Worm (Caenorhabditis elegans): ENCODE measurements around the gene nol-56.

nol-56 gene

DNA sequence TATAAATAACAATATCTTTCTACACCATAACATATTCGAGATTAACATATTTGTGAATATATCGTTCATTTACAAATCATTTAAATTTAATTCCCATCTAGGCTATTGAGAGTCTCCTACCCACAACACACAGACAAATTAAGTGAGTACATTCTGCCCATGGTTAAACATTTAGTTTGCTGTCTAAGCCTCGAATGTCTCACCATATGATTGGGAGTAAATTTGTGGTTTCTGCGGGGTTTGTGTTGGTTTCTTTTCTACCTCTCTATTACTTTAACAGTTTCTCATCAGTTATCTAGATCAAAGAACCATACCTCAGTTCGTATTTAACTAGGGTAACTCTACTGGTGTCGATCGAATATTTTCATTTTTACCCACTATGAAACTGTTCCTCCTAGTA lies 45.7 kb upstream of the nol-56 start, which contains the start of gene ugt-2:
Gene ugt-2, plus strand, starts transcription at position 371 of the 400 bp plus-strand sequence.
- no peak for TF ChIP-seq aly-2 (tag; optimal IDR thresholded peaks at IDR 0.05)
- peak in 1 of 6 experiments; percentile 0 for TF ChIP-seq elt-3 (tag; optimal IDR thresholded peaks at IDR 0.05)
- no peak for TF ChIP-seq grh-1 (GFP tag; IDR thresholded peaks at IDR 0.05)
- no peak for TF ChIP-seq ztf-11 (tag; optimal IDR thresholded peaks at IDR 0.05)
- no peak for TF ChIP-seq efl-1 (optimal IDR thresholded peaks at IDR 0.05)
- TF ChIP-seq efl-1 (GFP tag; optimal IDR thresholded peaks at IDR 0.05 in 1 of 2) = no peak
- peak; percentile 46 for TF ChIP-seq elt-2 (tag; optimal IDR thresholded peaks at IDR 0.05)
- TF ChIP-seq hlh-4 (tag; optimal IDR thresholded peaks at IDR 0.05) = no peak
- TF ChIP-seq C34B4.2 (tag; optimal IDR thresholded peaks at IDR 0.05) = no peak
- peak; percentile 22 for TF ChIP-seq lin-14 (GFP tag; optimal IDR thresholded peaks at IDR 0.05)
- no peak for TF ChIP-seq snu-23 (GFP tag; optimal IDR thresholded peaks at IDR 0.05)
- TF ChIP-seq lin-35 (GFP tag; optimal IDR thresholded peaks at IDR 0.05) = peak in 1 of 2 experiments; percentile 37
- peak; percentile 54 for TF ChIP-seq nhr-85 (tag)
- TF ChIP-seq irx-1 (tag; optimal IDR thresholded peaks at IDR 0.05) = no peak
- peak; percentile 8 for TF ChIP-seq lir-3 (tag; optimal IDR thresholded peaks at IDR 0.05; ENCODE audit: poor library complexity)
- no peak for TF ChIP-seq sptf-1 (tag; optimal IDR thresholded peaks at IDR 0.05)
- no peak for TF ChIP-seq jun-1 (tag; optimal IDR thresholded peaks at IDR 0.05)
- no peak for TF ChIP-seq isw-1 (GFP tag; IDR thresholded peaks at IDR 0.05)
- no peak for TF ChIP-seq fkh-8 (tag; optimal IDR thresholded peaks at IDR 0.05)
- TF ChIP-seq sox-4 (tag; optimal IDR thresholded peaks at IDR 0.05) = no peak
- TF ChIP-seq nhr-20 (tag; optimal IDR thresholded peaks at IDR 0.05) = peak; percentile 33
- no peak for TF ChIP-seq nhr-47 (tag; optimal IDR thresholded peaks at IDR 0.05)

DNA sequence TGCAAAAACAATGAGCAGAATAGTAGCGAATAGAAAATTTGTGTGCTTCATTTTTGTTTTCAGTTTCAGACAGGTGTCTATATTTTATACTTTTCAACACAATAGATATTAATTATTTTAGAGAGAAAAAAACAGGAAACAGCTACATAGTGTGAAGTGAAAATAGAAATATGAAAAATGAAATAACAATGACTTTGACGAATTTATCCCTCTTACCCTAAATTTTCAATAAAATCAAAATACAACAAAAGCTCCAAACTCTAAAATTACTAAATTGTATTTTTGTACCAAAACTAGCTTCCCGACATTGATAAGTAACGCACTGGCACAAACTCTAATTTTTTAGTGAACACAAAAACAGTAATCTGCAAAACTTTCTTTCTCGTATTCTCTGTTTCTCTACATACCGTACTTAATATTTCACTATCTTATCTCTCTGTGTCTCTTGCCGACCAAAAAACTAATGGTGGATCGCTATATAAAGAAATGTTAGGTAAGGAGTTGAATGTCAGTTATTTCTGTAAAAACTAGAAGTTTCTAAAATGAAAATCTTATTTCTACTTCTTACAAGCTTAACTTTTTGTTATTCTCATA lies 42.5 kb upstream of the nol-56 start, which contains the start of the genes col-151 and ugt-1:
Gene col-151, minus strand, starts transcription at position 51 of the 594 bp plus-strand sequence.
Gene ugt-1, plus strand, starts transcription at position 491 of the 594 bp plus-strand sequence.
- TF ChIP-seq fkh-10 (GFP tag; optimal IDR thresholded peaks at IDR 0.05) (no peak), fkh-8 (tag; optimal IDR thresholded peaks at IDR 0.05) (no peak), ceh-63 (GFP tag; optimal IDR thresholded peaks at IDR 0.05) (no peak)

DNA sequence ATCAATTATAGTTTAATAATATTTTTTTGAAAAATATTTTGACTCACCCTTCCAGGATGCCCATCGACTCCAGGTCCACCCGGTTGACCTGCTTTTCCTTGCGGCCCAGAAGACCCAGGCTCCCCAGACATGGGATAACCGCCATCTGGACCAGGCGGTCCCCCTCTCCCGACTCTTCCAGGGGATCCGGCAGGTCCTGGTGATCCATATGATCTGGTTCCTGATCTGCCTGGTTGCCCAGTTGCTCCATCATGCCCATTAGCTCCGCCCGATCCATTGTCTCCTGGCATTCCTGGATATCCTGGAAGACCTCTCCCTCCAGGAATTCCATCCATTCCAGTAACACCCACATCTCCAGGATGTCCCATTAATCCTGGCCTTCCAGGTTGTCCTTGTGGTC lies 40.9 kb upstream of the nol-56 start:
- TF ChIP-seq ceh-63 (GFP tag; optimal IDR thresholded peaks at IDR 0.05) (peak; percentile 36), lir-3 (tag; optimal IDR thresholded peaks at IDR 0.05; ENCODE audit: poor library complexity) (no peak), zip-4 (GFP tag; optimal IDR thresholded peaks at IDR 0.05) (no peak), zag-1 (tag; optimal IDR thresholded peaks at IDR 0.05) (no peak)

DNA sequence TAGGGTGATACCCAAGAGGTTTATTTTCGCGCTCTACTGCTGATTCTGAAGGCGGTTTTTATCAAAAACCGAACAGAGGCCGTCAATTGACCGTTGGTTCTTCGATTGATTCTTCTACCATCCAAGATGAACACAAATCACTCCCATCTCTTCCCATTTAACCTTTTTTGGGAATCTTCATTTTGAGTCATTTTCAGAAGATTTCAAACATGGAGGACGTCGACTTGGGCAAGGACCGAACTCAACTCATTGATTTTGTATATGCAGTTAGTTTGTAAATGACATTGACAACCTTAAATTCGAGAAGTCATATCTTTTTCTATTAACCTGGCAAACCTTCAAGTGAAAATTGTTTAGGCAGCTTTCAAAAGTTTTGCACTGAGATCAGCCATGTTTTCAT lies 35.5 kb upstream of the nol-56 start, which contains the start of gene AC3.5:
Gene AC3.5, plus strand, starts transcription at position 210 of the 400 bp plus-strand sequence.
- TF ChIP-seq nhr-85 (tag) (peak; percentile 61), zip-4 (GFP tag; optimal IDR thresholded peaks at IDR 0.05) (no peak)

DNA sequence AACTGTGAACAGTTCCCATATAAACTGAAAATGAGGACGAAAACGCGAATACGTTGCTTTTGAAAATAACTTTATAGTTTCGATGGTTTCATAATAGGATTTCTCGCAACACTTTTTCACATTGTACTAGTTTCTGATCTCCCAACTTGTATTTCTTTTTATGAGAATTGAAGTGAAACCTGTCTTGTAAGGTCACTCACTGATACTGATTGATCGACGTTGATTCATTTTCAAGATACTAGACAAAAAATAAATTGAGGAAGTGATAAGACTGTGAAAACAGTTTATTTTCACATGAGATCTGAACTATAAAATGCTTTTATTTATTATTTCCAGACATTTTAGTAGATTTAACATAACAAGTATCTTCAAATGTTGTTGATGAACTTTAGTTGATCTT lies 34.6 kb upstream of the nol-56 start:
- TF ChIP-seq blmp-1 (tag; optimal IDR thresholded peaks at IDR 0.05) (peak; percentile 29), jun-1 (tag; optimal IDR thresholded peaks at IDR 0.05) (no peak), sptf-1 (tag; optimal IDR thresholded peaks at IDR 0.05) (no peak), zip-4 (GFP tag; optimal IDR thresholded peaks at IDR 0.05) (no peak), lsy-2 (tag; optimal IDR thresholded peaks at IDR 0.05) (peak in 1 of 2 experiments; percentile 5), nhr-20 (tag; optimal IDR thresholded peaks at IDR 0.05) (peak; percentile 35), ceh-63 (GFP tag; optimal IDR thresholded peaks at IDR 0.05) (no peak), sox-4 (tag; optimal IDR thresholded peaks at IDR 0.05) (no peak), nhr-12 (tag; optimal IDR thresholded peaks at IDR 0.05) (no peak), tlp-1 (tag; optimal IDR thresholded peaks at IDR 0.05) (no peak), ceh-8 (GFP tag; optimal IDR thresholded peaks at IDR 0.05) (no peak), lin-13 (GFP tag; optimal IDR thresholded peaks at IDR 0.05) (no peak), nhr-76 (tag; optimal IDR thresholded peaks at IDR 0.05) (no peak), lin-14 (GFP tag; optimal IDR thresholded peaks at IDR 0.05) (peak; percentile 57), elt-3 (tag; optimal IDR thresholded peaks at IDR 0.05) (peak; percentile 47 to 85 (median 66)), ceh-88 (GFP tag; IDR thresholded peaks at IDR 0.05) (no peak), ces-1 (GFP tag; optimal IDR thresholded peaks at IDR 0.05) (no peak), nhr-77 (tag; optimal IDR thresholded peaks at IDR 0.05) (no peak), xbp-1 (tag; optimal IDR thresholded peaks at IDR 0.05) (no peak), F16B12.6 (tag; optimal IDR thresholded peaks at IDR 0.05) (no peak), nhr-85 (tag) (peak; percentile 86), unc-98 (GFP tag; IDR thresholded peaks at IDR 0.05) (no peak), snu-23 (GFP tag; optimal IDR thresholded peaks at IDR 0.05) (no peak), fos-1 (tag; optimal IDR thresholded peaks at IDR 0.05) (no peak), grh-1 (GFP tag; IDR thresholded peaks at IDR 0.05) (peak; percentile 32; the same call in 1 of the 2 replicates), lin-15B (tag; optimal IDR thresholded peaks at IDR 0.05) (no peak), dpl-1 (GFP tag; optimal IDR thresholded peaks at IDR 0.05) (no peak)
